Fruit fly (Drosophila melanogaster): ENCODE measurements around the gene His3.3A.

The His3.3A gene

DNA sequence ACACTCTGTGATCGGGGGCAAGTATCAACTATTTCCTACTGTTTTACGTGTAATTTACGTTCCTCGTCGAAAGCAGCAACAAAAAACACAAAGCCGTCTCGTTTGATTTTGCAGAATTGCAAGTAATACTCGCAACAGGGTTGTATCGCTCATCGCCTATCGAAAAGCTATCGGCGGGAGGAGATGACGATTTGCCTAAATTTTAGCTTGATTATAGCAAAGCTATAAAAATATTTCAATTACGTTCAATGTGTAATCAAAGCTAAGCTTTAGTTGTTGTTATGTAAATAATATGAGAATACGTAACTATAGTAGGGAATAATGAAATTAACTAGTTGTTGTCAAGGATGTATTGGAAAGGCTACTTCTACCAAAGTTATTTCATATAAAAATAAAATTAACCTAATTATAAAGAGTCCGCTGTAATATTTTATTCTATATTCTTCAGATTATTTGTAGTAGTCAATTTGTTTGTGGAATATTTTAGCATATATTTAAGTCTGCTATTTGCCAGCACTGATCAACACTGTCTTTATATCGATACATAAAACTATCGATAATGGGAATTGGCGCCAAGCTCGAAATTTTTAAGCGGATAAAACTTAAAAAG, 4.9 kb downstream of the His3.3A start, which contains the start of gene Rpn11 (continued):
- TF ChIP-seq Sox102F (GFP tag; optimal IDR thresholded peaks at IDR 0.05) = no peak
- no peak for TF ChIP-seq salr (GFP tag; optimal IDR thresholded peaks at IDR 0.05)
- peak; percentile 38 for TF ChIP-seq cyc (GFP tag; optimal IDR thresholded peaks at IDR 0.05)
- TF ChIP-seq pdm3 (GFP tag; optimal IDR thresholded peaks at IDR 0.05) = no peak
- TF ChIP-seq CG34406 (GFP tag; optimal IDR thresholded peaks at IDR 0.05) = peak; percentile 39
- TF ChIP-seq CG11762 (GFP tag; optimal IDR thresholded peaks at IDR 0.05; ENCODE audit: insufficient read depth) = no peak
- 0 out of 2 replicates have a peak, but pooled peaks have one; percentile 19 for TF ChIP-seq CG15336 (GFP tag; IDR thresholded peaks at IDR 0.05)
- no peak for TF ChIP-seq CG9139 (GFP tag; optimal IDR thresholded peaks at IDR 0.05)
- peak; percentile 89 for TF ChIP-seq Eip78C (GFP tag)
- peak; percentile 35 for TF ChIP-seq CG31627 (GFP tag; optimal IDR thresholded peaks at IDR 0.05)
- peak; percentile 51 for TF ChIP-seq Ets96B (tag; optimal IDR thresholded peaks at IDR 0.05)
- TF ChIP-seq CG6808 (GFP tag; optimal IDR thresholded peaks at IDR 0.05) = no peak
- TF ChIP-seq CG16779 (tag; optimal IDR thresholded peaks at IDR 0.05) = no peak
- TF ChIP-seq esn (GFP tag; optimal IDR thresholded peaks at IDR 0.05) = peak; percentile 68
- peak; percentile 46 for TF ChIP-seq CG32006 (GFP tag; optimal IDR thresholded peaks at IDR 0.05)
- no peak for TF ChIP-seq Hr38 (GFP tag; optimal IDR thresholded peaks at IDR 0.05)
- TF ChIP-seq lz (GFP tag; optimal IDR thresholded peaks at IDR 0.05) = peak; percentile 66
- TF ChIP-seq net (GFP tag; optimal IDR thresholded peaks at IDR 0.05) = peak; percentile 37
- peak; percentile 48 for TF ChIP-seq achi (GFP tag; optimal IDR thresholded peaks at IDR 0.05)
- peak; percentile 46 for TF ChIP-seq CG8632 (GFP tag; optimal IDR thresholded peaks at IDR 0.05)
- TF ChIP-seq Gug (GFP tag; IDR thresholded peaks at IDR 0.05) = 0 out of 2 replicates have a peak, but pooled peaks have one; percentile 12
- TF ChIP-seq ss (GFP tag; optimal IDR thresholded peaks at IDR 0.05) = peak in 1 of 2 experiments; percentile 21
- peak; percentile 55 for TF ChIP-seq topi (GFP tag; optimal IDR thresholded peaks at IDR 0.05)
- peak; percentile 76 for TF ChIP-seq svp (GFP tag)
- TF ChIP-seq Hr39 (GFP tag; optimal IDR thresholded peaks at IDR 0.05) = peak; percentile 45
- peak; percentile 54 for TF ChIP-seq CG3032 (tag; optimal IDR thresholded peaks at IDR 0.05)
- TF ChIP-seq CG10669 (GFP tag; optimal IDR thresholded peaks at IDR 0.05) = no peak

- TF ChIP-seq CG8119 (GFP tag; IDR thresholded peaks at IDR 0.05) = no peak
- TF ChIP-seq CG6163 (GFP tag; IDR thresholded peaks at IDR 0.05) = 0 out of 3 replicates have a peak, but pooled peaks have one; percentile 8
Measured at dm6 chr2L:5060515-5060914, 5.7 kb downstream of the His3.3A start, which contains the start of gene qtc. Gene qtc, plus strand, starts transcription at chr2L:5060815.

dm6 chr2L:5060952-5061478, 6.2 kb downstream of the His3.3A start:
- no peak for TF ChIP-seq CG34406 (GFP tag; optimal IDR thresholded peaks at IDR 0.05)
- TF ChIP-seq pdm3 (GFP tag; optimal IDR thresholded peaks at IDR 0.05) = no peak
- TF ChIP-seq Eip78C (GFP tag) = peak; percentile 58
- no peak for TF ChIP-seq CG11294 (GFP tag; IDR thresholded peaks at IDR 0.05)
- no peak for TF ChIP-seq spab (GFP tag; optimal IDR thresholded peaks at IDR 0.05)
- peak; percentile 73 for TF ChIP-seq esn (GFP tag; optimal IDR thresholded peaks at IDR 0.05)
- no peak for TF ChIP-seq CG10631 (GFP tag; optimal IDR thresholded peaks at IDR 0.05)
- TF ChIP-seq Eip75B (GFP tag; optimal IDR thresholded peaks at IDR 0.05) = peak; percentile 16
- TF ChIP-seq CG8119 (GFP tag; IDR thresholded peaks at IDR 0.05) = no peak
- no peak for TF ChIP-seq OdsH (GFP tag; optimal IDR thresholded peaks at IDR 0.05)
- TF ChIP-seq CG4318 (GFP tag; optimal IDR thresholded peaks at IDR 0.05) = no peak
- TF ChIP-seq topi (GFP tag; optimal IDR thresholded peaks at IDR 0.05) = peak; percentile 35
- TF ChIP-seq Blimp-1 (GFP tag; optimal IDR thresholded peaks at IDR 0.05) = no peak
- peak; percentile 74 for TF ChIP-seq svp (GFP tag)
- no peak for TF ChIP-seq acj6 (GFP tag; optimal IDR thresholded peaks at IDR 0.05)
- TF ChIP-seq eg (GFP tag; IDR thresholded peaks at IDR 0.05) = peak; percentile 49; the same call in 1 of the 3 replicates
- TF ChIP-seq CG8319 (GFP tag; optimal IDR thresholded peaks at IDR 0.05) = no peak
- TF ChIP-seq dsx (GFP tag; optimal IDR thresholded peaks at IDR 0.05; ENCODE audit: poor library complexity, severe bottlenecking) = no peak
- peak; percentile 5 for TF ChIP-seq cyc (GFP tag; optimal IDR thresholded peaks at IDR 0.05)
- no peak for TF ChIP-seq CG1621 (tag; optimal IDR thresholded peaks at IDR 0.05)
- TF ChIP-seq Sox102F (GFP tag; optimal IDR thresholded peaks at IDR 0.05) = no peak
- peak; percentile 13 for TF ChIP-seq CG6792 (GFP tag; optimal IDR thresholded peaks at IDR 0.05)
- TF ChIP-seq Hr39 (GFP tag; optimal IDR thresholded peaks at IDR 0.05) = peak; percentile 44
- TF ChIP-seq Met (GFP tag; optimal IDR thresholded peaks at IDR 0.05) = no peak
- no peak for TF ChIP-seq CG6808 (GFP tag; optimal IDR thresholded peaks at IDR 0.05)
- TF ChIP-seq Hr38 (GFP tag; optimal IDR thresholded peaks at IDR 0.05) = no peak
- no peak for TF ChIP-seq CG3032 (tag; optimal IDR thresholded peaks at IDR 0.05)
- no peak for TF ChIP-seq fd85E (GFP tag; optimal IDR thresholded peaks at IDR 0.05)
- no peak for TF ChIP-seq Smox (GFP tag; optimal IDR thresholded peaks at IDR 0.05)
- TF ChIP-seq Sox14 (GFP tag; optimal IDR thresholded peaks at IDR 0.05) = peak; percentile 11
- TF ChIP-seq salr (GFP tag; optimal IDR thresholded peaks at IDR 0.05) = no peak
